Worm (Caenorhabditis elegans) whole organism, midembryonic: ENCODE data around the gene ptr-19.
"Not testable (repeated sequence)": the region's sequence is repeated elsewhere in the genome, so short reads cannot be mapped to it uniquely, and the experiment has no call there.

Source experiments
- T22C8.4 ChIP-seq: fragments of 200-800 bp; sonication (Bioruptor generic); IDR thresholded peaks from 2 replicates; pipeline ENCODE4 v1.3.6; 2022; ENCODE audit warnings: missing genetic modification characterization, missing compliant biosample characterization
- cog-1 ChIP-seq: sonication (generic microtip); optimal IDR thresholded peaks from 2 replicates; lab custom pipeline; 2016; ENCODE audit warnings: missing genetic modification characterization, missing compliant biosample characterization
- flt-1 ChIP-seq: fragments of 200-800 bp; sonication (Bioruptor generic); IDR thresholded peaks from 2 replicates; pipeline ENCODE4 v1.3.6; 2022; ENCODE audit warnings: missing genetic modification characterization, missing compliant biosample characterization
- klf-2 ChIP-seq: fragments of 200-800 bp; sonication (Bioruptor generic); conservative IDR thresholded peaks from 2 replicates; pipeline ENCODE4 v1.3.6; 2022; ENCODE audit warnings: missing genetic modification reagents, missing genetic modification characterization, missing compliant biosample characterization
- med-1 ChIP-seq: sonication (generic microtip); optimal IDR thresholded peaks from 2 replicates; lab custom pipeline; 2017; ENCODE audit warnings: missing genetic modification characterization, mild to moderate bottlenecking, missing compliant biosample characterization, antibody characterized with exemption, missing genetic modification reagents; ENCODE audit not compliant: insufficient read depth
- ref-1 ChIP-seq: fragments of 200-800 bp; sonication (Bioruptor generic); conservative IDR thresholded peaks from 2 replicates; pipeline ENCODE4 v1.3.6; 2022; ENCODE audit warnings: missing genetic modification reagents, missing genetic modification characterization, missing compliant biosample characterization
- tab-1 ChIP-seq: fragments of 200-800 bp; sonication (Bioruptor generic); IDR thresholded peaks from 2 replicates; pipeline ENCODE4 v1.3.6; 2022; ENCODE audit warnings: missing genetic modification characterization, missing compliant biosample characterization
- ztf-23 ChIP-seq: fragments of 200-800 bp; sonication (Bioruptor generic); IDR thresholded peaks from 2 replicates; pipeline ENCODE4 v1.3.6; 2022; ENCODE audit warnings: missing genetic modification reagents, missing genetic modification characterization, missing compliant biosample characterization
- ztf-29 ChIP-seq: fragments of 200-800 bp; sonication (Bioruptor generic); IDR thresholded peaks from 2 replicates; pipeline ENCODE4 v1.3.6; 2022; ENCODE audit warnings: missing genetic modification reagents, missing genetic modification characterization, missing compliant biosample characterization

Gene ptr-19

ce11 chrIII:10747620-10748479 lies 33.8 kb upstream of the ptr-19 start, which contains the start of the genes ran-1 and dkc-1:
Gene ran-1, minus strand, starts transcription at chrIII:10747728.
Gene dkc-1, plus strand, starts transcription at chrIII:10748429.
- TF ChIP-seq ztf-23 (peak; percentile 100), klf-2 (GFP tag; lab: Robert Waterston, UW) (no peak), T22C8.4 (GFP tag; lab: Robert Waterston, UW) (peak; percentile 72), cog-1 (tag; lab: Kevin White, UChicago) (peak; percentile 50)

DNA sequence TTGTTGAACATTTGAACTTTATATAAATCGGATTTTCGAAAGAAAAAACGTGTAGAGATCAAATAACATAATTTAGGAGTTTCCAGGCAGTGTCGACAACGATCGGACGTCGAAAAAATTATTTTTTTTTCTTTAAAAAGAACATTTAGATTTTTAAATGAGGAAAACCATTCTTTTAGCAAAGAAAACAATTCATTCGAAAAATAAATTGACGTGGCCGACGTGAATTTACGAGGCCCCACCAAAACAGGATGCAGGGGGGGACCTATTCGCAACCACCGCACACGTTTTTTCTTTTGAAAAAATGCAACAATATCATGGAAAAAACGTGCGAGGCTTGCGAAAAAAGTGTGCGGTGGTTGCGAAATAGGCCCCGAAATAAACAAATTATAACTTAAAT lies 31.6 kb upstream of the ptr-19 start, which contains the start of gene enu-3.6:
enu-3.6 (plus strand) TSS at position 392 of the 400 bp plus-strand sequence.
- not testable (repeated sequence) for TF ChIP-seq cog-1 (tag; lab: Kevin White, UChicago); ref-1 (GFP tag; lab: Robert Waterston, UW); flt-1 (GFP tag; lab: Robert Waterston, UW)

DNA sequence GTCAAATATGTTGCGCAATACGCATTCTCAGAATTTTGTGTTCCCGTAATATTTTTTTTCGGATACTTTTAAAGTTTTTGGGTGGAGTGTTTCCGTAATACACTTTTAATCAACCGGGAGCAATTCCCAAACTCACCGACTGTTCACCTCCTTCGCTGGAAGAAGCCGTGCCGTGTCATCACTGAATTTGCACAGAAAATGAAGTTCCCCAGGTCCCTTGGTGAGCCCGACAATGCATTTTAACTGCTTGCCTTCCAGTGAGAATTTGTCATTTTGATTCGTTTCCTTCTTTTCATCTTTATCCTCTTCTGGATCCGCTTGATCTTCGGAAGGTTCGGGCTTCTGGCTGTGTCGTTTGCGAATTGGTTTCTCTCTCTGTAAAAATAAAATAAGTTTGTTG lies 27.3 kb upstream of the ptr-19 start:
- TF ChIP-seq T22C8.4 (GFP tag; lab: Robert Waterston, UW) (no peak), ref-1 (GFP tag; lab: Robert Waterston, UW) (no peak), klf-2 (GFP tag; lab: Robert Waterston, UW) (no peak), ztf-23 (no peak), ztf-29 (no peak), med-1 (GFP tag; lab: Kevin White, UChicago) (no peak), flt-1 (GFP tag; lab: Robert Waterston, UW) (no peak)

DNA sequence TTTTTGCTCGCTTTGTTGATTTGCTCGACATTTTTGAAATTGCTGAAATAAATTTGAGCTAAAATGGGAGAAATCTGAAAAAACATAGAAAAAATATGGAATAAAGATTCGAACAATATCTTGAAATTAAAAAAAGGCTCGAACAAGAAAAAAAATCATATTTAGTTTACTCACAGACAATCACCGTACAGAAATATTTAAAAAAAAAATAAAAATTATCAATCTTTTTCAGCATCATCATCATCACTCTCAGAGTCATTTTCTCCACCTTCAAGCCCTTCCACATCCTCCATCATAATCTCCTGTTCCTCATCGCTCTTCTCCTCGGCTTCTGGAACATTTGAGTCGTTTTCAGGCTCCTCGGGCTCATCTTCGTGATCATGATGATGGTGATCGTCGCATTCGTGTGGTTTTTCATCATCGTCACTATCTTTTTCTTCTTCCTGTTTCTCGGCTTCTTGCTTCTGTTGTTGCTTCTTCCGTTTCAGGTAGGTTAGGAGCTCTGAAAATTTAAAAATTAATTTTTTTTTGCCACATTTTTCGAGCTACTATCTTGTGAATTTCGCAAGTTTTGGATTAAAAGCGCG lies 26.1 kb upstream of the ptr-19 start, which contains the start of gene hpl-2:
hpl-2 (minus strand) TSS at position 51 of the 587 bp plus-strand sequence.
- TF ChIP-seq ztf-29 (no peak), T22C8.4 (GFP tag; lab: Robert Waterston, UW) (no peak), flt-1 (GFP tag; lab: Robert Waterston, UW) (no peak), med-1 (GFP tag; lab: Kevin White, UChicago) (no peak), klf-2 (GFP tag; lab: Robert Waterston, UW) (no peak), ztf-23 (no peak), ref-1 (GFP tag; lab: Robert Waterston, UW) (no peak), tab-1 (GFP tag; lab: Robert Waterston, UW) (no peak), cog-1 (tag; lab: Kevin White, UChicago) (no peak)

- TF ChIP-seq ztf-23 (no peak), flt-1 (GFP tag; lab: Robert Waterston, UW) (no peak), tab-1 (GFP tag; lab: Robert Waterston, UW) (no peak), klf-2 (GFP tag; lab: Robert Waterston, UW) (no peak), ref-1 (GFP tag; lab: Robert Waterston, UW) (no peak), med-1 (GFP tag; lab: Kevin White, UChicago) (no peak), ztf-29 (no peak), T22C8.4 (GFP tag; lab: Robert Waterston, UW) (no peak), cog-1 (tag; lab: Kevin White, UChicago) (no peak)
Observed at ce11 chrIII:10757540-10757939, 24.1 kb upstream of the ptr-19 start, which contains the start of gene rnf-113. Gene rnf-113, minus strand, starts transcription at chrIII:10757640.

DNA sequence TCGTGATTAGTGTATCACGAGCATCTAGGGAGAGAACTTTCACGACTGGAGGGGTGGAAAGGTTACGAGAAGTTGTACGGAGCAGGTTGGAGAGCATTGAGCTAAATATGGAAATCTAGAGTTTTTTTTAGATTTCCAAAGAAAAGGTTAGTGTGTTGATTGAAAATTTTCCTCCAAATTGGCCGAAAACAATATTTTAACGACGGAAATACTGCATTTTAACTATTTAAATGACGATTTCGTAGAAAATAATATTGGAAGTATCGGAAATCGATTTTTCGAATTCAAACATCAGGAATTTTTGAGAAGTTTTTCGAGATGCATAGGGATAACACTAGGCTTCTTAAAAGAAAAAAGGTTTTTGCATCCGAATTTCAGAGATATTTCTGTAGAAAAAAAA lies 23.2 kb upstream of the ptr-19 start, which contains the start of gene K01G5.10:
K01G5.10 (minus strand) TSS at position 101 of the 400 bp plus-strand sequence.
- TF ChIP-seq T22C8.4 (GFP tag; lab: Robert Waterston, UW) (no peak), med-1 (GFP tag; lab: Kevin White, UChicago) (no peak), cog-1 (tag; lab: Kevin White, UChicago) (no peak), klf-2 (GFP tag; lab: Robert Waterston, UW) (no peak), ztf-29 (no peak), tab-1 (GFP tag; lab: Robert Waterston, UW) (no peak), ztf-23 (no peak), flt-1 (GFP tag; lab: Robert Waterston, UW) (no peak), ref-1 (GFP tag; lab: Robert Waterston, UW) (no peak)

DNA sequence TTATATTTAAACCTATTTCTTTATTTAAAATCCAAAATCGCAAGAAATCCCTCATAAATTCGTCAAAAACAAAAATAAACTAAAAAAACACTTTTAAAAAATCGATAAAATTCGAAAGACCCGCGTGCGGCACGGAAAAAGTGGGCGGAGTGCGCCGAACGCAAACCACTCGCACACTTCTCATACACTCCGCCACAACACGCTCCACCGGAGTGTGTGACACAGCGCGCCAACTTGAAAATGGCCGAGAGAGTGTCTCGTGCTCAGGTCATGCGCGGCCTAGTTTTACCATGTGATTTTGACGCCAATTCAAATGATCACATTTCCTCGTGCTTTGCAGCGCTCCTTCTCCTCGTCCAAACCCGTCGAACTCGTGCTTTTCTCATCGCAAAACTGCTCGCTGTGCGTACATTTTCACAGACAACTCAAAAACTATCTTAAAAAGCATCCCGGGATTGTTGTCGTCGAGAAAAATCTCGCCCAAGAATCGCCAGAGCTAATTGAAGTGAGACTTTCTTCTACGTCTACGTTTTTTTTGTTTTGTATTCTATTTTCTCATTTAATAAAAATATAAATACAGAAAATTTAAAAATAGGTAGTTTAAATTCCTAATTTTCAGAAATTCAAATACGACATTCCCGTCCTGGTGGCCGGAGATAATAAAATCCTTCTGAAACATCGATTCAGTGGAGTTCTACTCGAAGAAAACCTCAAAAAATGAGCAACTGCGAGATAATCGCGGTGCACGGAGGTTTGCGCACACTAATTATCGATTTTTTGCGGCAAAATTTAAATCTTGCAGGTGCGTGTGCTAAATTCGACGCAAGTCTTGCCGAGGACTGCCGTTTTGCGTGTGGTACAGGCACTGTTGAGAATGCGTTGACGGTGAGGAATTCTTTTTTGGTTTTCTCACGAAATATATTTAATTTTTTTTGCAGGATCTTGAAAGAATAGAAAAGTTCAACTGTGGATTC lies 22.3 kb upstream of the ptr-19 start, which contains the start of gene tasp-1:
tasp-1 (plus strand) TSS at position 258 of the 974 bp plus-strand sequence.
- TF ChIP-seq cog-1 (tag; lab: Kevin White, UChicago): peak; percentile 100
- peak; percentile 83 for TF ChIP-seq med-1 (GFP tag; lab: Kevin White, UChicago)
- TF ChIP-seq flt-1 (GFP tag; lab: Robert Waterston, UW): peak; percentile 98
- peak; percentile 100 for TF ChIP-seq T22C8.4 (GFP tag; lab: Robert Waterston, UW)
- TF ChIP-seq klf-2 (GFP tag; lab: Robert Waterston, UW): peak; percentile 93
- peak; percentile 93 for TF ChIP-seq tab-1 (GFP tag; lab: Robert Waterston, UW)
- peak; percentile 100 for TF ChIP-seq ztf-23
- peak; percentile 80 for TF ChIP-seq ref-1 (GFP tag; lab: Robert Waterston, UW)
- TF ChIP-seq ztf-29: peak; percentile 92

- TF ChIP-seq ztf-29 (no peak), klf-2 (GFP tag; lab: Robert Waterston, UW) (no peak), cog-1 (tag; lab: Kevin White, UChicago) (no peak), flt-1 (GFP tag; lab: Robert Waterston, UW) (no peak), tab-1 (GFP tag; lab: Robert Waterston, UW) (no peak), T22C8.4 (GFP tag; lab: Robert Waterston, UW) (no peak), ref-1 (GFP tag; lab: Robert Waterston, UW) (no peak), med-1 (GFP tag; lab: Kevin White, UChicago) (no peak), ztf-23 (no peak)
Observed at ce11 chrIII:10763032-10763431, 18.6 kb upstream of the ptr-19 start, which contains the start of gene dpy-28. Gene dpy-28, plus strand, starts transcription at chrIII:10763131.
